Fruit fly (Drosophila melanogaster) whole organism, pupa: ENCODE measurements around the gene RAF2.

ENCODE experiments used
- CG10348 ChIP-seq: fragments of 200-800 bp; sonication (Bioruptor generic); IDR thresholded peaks from 2 replicates; pipeline ENCODE4 v1.3.6; 2022; ENCODE audit warnings: missing biosample characterization, missing genetic modification characterization
- CG12605 ChIP-seq: fragments of 200-800 bp; sonication (Bioruptor generic); IDR thresholded peaks from 2 replicates; pipeline ENCODE4 v1.3.6; 2022; ENCODE audit warnings: missing biosample characterization, missing genetic modification characterization
- CG14655 ChIP-seq: fragments of 200-800 bp; sonication (Bioruptor generic); optimal IDR thresholded peaks from 3 replicates; lab custom pipeline; 2017; ENCODE audit warnings: mild to moderate bottlenecking, missing biosample characterization, missing genetic modification reagents, missing genetic modification characterization
- CG15710 ChIP-seq: fragments of 200-800 bp; sonication (Bioruptor generic); optimal IDR thresholded peaks from 2 replicates; lab custom pipeline; 2018; ENCODE audit warnings: missing biosample characterization, mild to moderate bottlenecking, missing genetic modification characterization, moderate library complexity
- CG17806 ChIP-seq: fragments of 200-800 bp; sonication (Bioruptor generic); optimal IDR thresholded peaks from 2 replicates; lab custom pipeline; 2018; ENCODE audit warnings: missing biosample characterization, mild to moderate bottlenecking, missing genetic modification characterization, moderate library complexity
- CG32121 ChIP-seq: fragments of 200-800 bp; sonication (Bioruptor generic); IDR thresholded peaks from 2 replicates; pipeline ENCODE4 v1.3.6; 2022; ENCODE audit warnings: missing biosample characterization, missing genetic modification characterization
- CG34367 ChIP-seq: fragments of 200-800 bp; sonication (Bioruptor generic); optimal IDR thresholded peaks from 2 replicates; lab custom pipeline; 2018; ENCODE audit warnings: missing biosample characterization, mild to moderate bottlenecking, missing genetic modification characterization
- CG4496 ChIP-seq: fragments of 200-800 bp; sonication (Bioruptor generic); IDR thresholded peaks from 3 replicates; pipeline ENCODE4 v1.3.6; 2022; ENCODE audit warnings: missing biosample characterization, missing genetic modification characterization
- CG8159 ChIP-seq: fragments of 200-800 bp; sonication (Bioruptor generic); optimal IDR thresholded peaks from 3 replicates; lab custom pipeline; 2018; ENCODE audit warnings: missing biosample characterization, mild to moderate bottlenecking, missing genetic modification characterization, moderate library complexity
- CG8301 ChIP-seq: fragments of 200-800 bp; sonication (Bioruptor generic); optimal IDR thresholded peaks from 2 replicates; lab custom pipeline; 2018; ENCODE audit warnings: missing biosample characterization, mild to moderate bottlenecking, missing genetic modification characterization
- CG9948 ChIP-seq: fragments of 200-800 bp; sonication (Bioruptor generic); optimal IDR thresholded peaks from 2 replicates; lab custom pipeline; 2018; ENCODE audit warnings: missing biosample characterization, mild to moderate bottlenecking, missing genetic modification characterization, moderate library complexity
- D1 ChIP-seq: fragments of 200-800 bp; sonication (Bioruptor generic); optimal IDR thresholded peaks from 2 replicates; lab custom pipeline; 2018; ENCODE audit warnings: missing biosample characterization, mild to moderate bottlenecking, missing genetic modification characterization, moderate library complexity
- EcR ChIP-seq: fragments of 200-800 bp; sonication (Bioruptor generic); optimal IDR thresholded peaks from 3 replicates; lab custom pipeline; 2019; ENCODE audit warnings: missing biosample characterization, missing genetic modification characterization, mild to moderate bottlenecking, moderate library complexity, missing genetic modification reagents
- Ets98B ChIP-seq: fragments of 200-800 bp; sonication (Bioruptor generic); IDR thresholded peaks from 2 replicates; pipeline ENCODE4 v1.3.6; 2022; ENCODE audit warnings: missing biosample characterization, missing genetic modification characterization
- Pif1A ChIP-seq: fragments of 200-800 bp; sonication (Bioruptor generic); optimal IDR thresholded peaks from 3 replicates; lab custom pipeline; 2016; ENCODE audit warnings: missing biosample characterization, missing genetic modification characterization
- Pif1B ChIP-seq: fragments of 200-800 bp; sonication (Bioruptor generic); optimal IDR thresholded peaks from 3 replicates; lab custom pipeline; 2016; ENCODE audit warnings: missing biosample characterization, missing genetic modification characterization
- Snoo ChIP-seq: fragments of 200-800 bp; sonication (Bioruptor generic); optimal IDR thresholded peaks from 3 replicates; lab custom pipeline; 2017; ENCODE audit warnings: missing biosample characterization, mild to moderate bottlenecking, missing genetic modification characterization, inconsistent platforms
- fd96Ca ChIP-seq: fragments of 200-800 bp; sonication (Bioruptor generic); IDR thresholded peaks from 3 replicates; pipeline ENCODE4 v1.3.6; 2022; ENCODE audit warnings: missing biosample characterization, missing genetic modification characterization
- gl ChIP-seq: fragments of 200-800 bp; sonication (Bioruptor generic); optimal IDR thresholded peaks from 2 replicates; lab custom pipeline; 2018; ENCODE audit warnings: missing biosample characterization, mild to moderate bottlenecking, missing genetic modification characterization
- rn ChIP-seq: fragments of 200-800 bp; sonication (Bioruptor generic); IDR thresholded peaks from 2 replicates; pipeline ENCODE4 v1.3.6; 2022; ENCODE audit warnings: missing biosample characterization, missing genetic modification characterization

Gene RAF2

dm6 chr3L:16429451-16429850 lies 43.3 kb downstream of the RAF2 start:
- TF ChIP-seq CG32121 (GFP tag; lab: Robert Waterston, UW) = no peak
- TF ChIP-seq rn = no peak

- TF ChIP-seq Pif1B (GFP tag; lab: Kevin White, UChicago) (no peak), gl (tag; lab: Kevin White, UChicago) (no peak), CG34367 (no peak), CG14655 (GFP tag; lab: Kevin White, UChicago) (no peak), EcR (no peak), Snoo (tag; lab: Kevin White, UChicago) (no peak), CG9948 (no peak), CG10348 (GFP tag; lab: Robert Waterston, UW) (no peak), CG8159 (tag; lab: Kevin White, UChicago) (no peak), CG12605 (no peak), CG17806 (tag; lab: Kevin White, UChicago) (no peak), fd96Ca (no peak), Ets98B (no peak), rn (no peak), D1 (tag; lab: Kevin White, UChicago) (no peak), CG8301 (tag; lab: Kevin White, UChicago) (no peak)
- TF ChIP-seq, all 21 proteins: peak for 0
Measured at dm6 chr3L:16431056-16431455, 44.9 kb downstream of the RAF2 start.

- no peak for TF ChIP-seq CG32121 (GFP tag; lab: Robert Waterston, UW)
- TF ChIP-seq CG14655 (GFP tag; lab: Kevin White, UChicago) = no peak
- no peak for TF ChIP-seq CG8301 (tag; lab: Kevin White, UChicago)
- TF ChIP-seq fd96Ca = no peak
- TF ChIP-seq rn = no peak
- no peak for TF ChIP-seq Snoo (tag; lab: Kevin White, UChicago)
- TF ChIP-seq CG12605 = no peak
- TF ChIP-seq Ets98B = no peak
- no peak for TF ChIP-seq D1 (tag; lab: Kevin White, UChicago)
- no peak for TF ChIP-seq CG15710
- TF ChIP-seq EcR = no peak
- TF ChIP-seq Pif1A (GFP tag; lab: Kevin White, UChicago) = no peak
- no peak for TF ChIP-seq CG9948
- TF ChIP-seq Pif1B (GFP tag; lab: Kevin White, UChicago) = no peak
- TF ChIP-seq CG17806 (tag; lab: Kevin White, UChicago) = no peak
- TF ChIP-seq CG10348 (GFP tag; lab: Robert Waterston, UW) = no peak
- no peak for TF ChIP-seq CG8159 (tag; lab: Kevin White, UChicago)
- TF ChIP-seq gl (tag; lab: Kevin White, UChicago) = no peak
- TF ChIP-seq CG34367 = no peak
- TF ChIP-seq CG4496 (GFP tag; lab: Robert Waterston, UW) = no peak
Measured at dm6 chr3L:16433556-16433955, 47.4 kb downstream of the RAF2 start.

- TF ChIP-seq CG12605 (no peak), CG14655 (GFP tag; lab: Kevin White, UChicago) (peak; percentile 17)
Measured at dm6 chr3L:16437271-16437670, 51.1 kb downstream of the RAF2 start.
